Worm (Caenorhabditis elegans): Measurements from ENCODE around the gene C27C12.4.

The C27C12.4 gene

ce11 chrX:14888188-14888587, 34.3 kb downstream of the C27C12.4 start, which contains the start of gene daf-6:
daf-6 (plus strand) TSS chrX:14888488.
- TF ChIP-seq sptf-1 (tag; optimal IDR thresholded peaks at IDR 0.05) (no peak), lin-13 (tag; optimal IDR thresholded peaks at IDR 0.05) (no peak), ces-1 (GFP tag; optimal IDR thresholded peaks at IDR 0.05) (no peak), ceh-83 (GFP tag; optimal IDR thresholded peaks at IDR 0.05) (no peak), M03D4.4 (tag; optimal IDR thresholded peaks at IDR 0.05) (no peak)

- TF ChIP-seq pha-4 (tag; optimal IDR thresholded peaks at IDR 0.05) (no peak), ham-2 (GFP tag; optimal IDR thresholded peaks at IDR 0.05) (no peak), bed-3 (GFP tag; optimal IDR thresholded peaks at IDR 0.05) (no peak), lin-13 (tag; optimal IDR thresholded peaks at IDR 0.05) (no peak), unc-39 (tag; optimal IDR thresholded peaks at IDR 0.05) (no peak)
Observed at ce11 chrX:14894380-14894779, 40.5 kb downstream of the C27C12.4 start.

- TF ChIP-seq sem-2 (GFP tag; optimal IDR thresholded peaks at IDR 0.05): no peak
- no peak for TF ChIP-seq mls-2 (tag; optimal IDR thresholded peaks at IDR 0.05)
- TF ChIP-seq unc-120 (tag; optimal IDR thresholded peaks at IDR 0.05; ENCODE audit: poor library complexity, severe bottlenecking): no peak
- TF ChIP-seq ces-1 (GFP tag; optimal IDR thresholded peaks at IDR 0.05): no peak
- no peak for TF ChIP-seq drap-1 (GFP tag; optimal IDR thresholded peaks at IDR 0.05)
- TF ChIP-seq ztf-11 (tag; optimal IDR thresholded peaks at IDR 0.05): no peak
- TF ChIP-seq ceh-39 (tag; optimal IDR thresholded peaks at IDR 0.05): no peak
- TF ChIP-seq cnd-1 (tag; optimal IDR thresholded peaks at IDR 0.05): no peak
- TF ChIP-seq lsy-2 (tag; optimal IDR thresholded peaks at IDR 0.05): no peak
- no peak for TF ChIP-seq nhr-12 (tag; optimal IDR thresholded peaks at IDR 0.05)
- TF ChIP-seq zip-8 (tag; optimal IDR thresholded peaks at IDR 0.05): no peak
- no peak for TF ChIP-seq elt-3 (tag; optimal IDR thresholded peaks at IDR 0.05)
- TF ChIP-seq unc-39 (tag; optimal IDR thresholded peaks at IDR 0.05): no peak
- TF ChIP-seq bed-3 (GFP tag; optimal IDR thresholded peaks at IDR 0.05): no peak
Observed at ce11 chrX:14894845-14895244, 41.0 kb downstream of the C27C12.4 start, which contains the start of gene nac-1. nac-1 (plus strand) TSS chrX:14895145.

- TF ChIP-seq lin-32 (GFP tag; optimal IDR thresholded peaks at IDR 0.05): no peak
- no peak for TF ChIP-seq flh-1 (GFP tag; optimal IDR thresholded peaks at IDR 0.05)
- no peak for TF ChIP-seq snpc-4 (tag; optimal IDR thresholded peaks at IDR 0.05)
- TF ChIP-seq elt-1 (tag; optimal IDR thresholded peaks at IDR 0.05; ENCODE audit: borderline replicate concordance, insufficient read depth): no peak
- no peak for TF ChIP-seq unc-39 (tag; optimal IDR thresholded peaks at IDR 0.05)
- TF ChIP-seq ces-1 (GFP tag; optimal IDR thresholded peaks at IDR 0.05): no peak
- no peak for TF ChIP-seq cnd-1 (tag; optimal IDR thresholded peaks at IDR 0.05)
- TF ChIP-seq mls-2 (tag; optimal IDR thresholded peaks at IDR 0.05): no peak
- TF ChIP-seq unc-62 (GFP tag; optimal IDR thresholded peaks at IDR 0.05): no peak
- no peak for TF ChIP-seq bed-3 (GFP tag; optimal IDR thresholded peaks at IDR 0.05)
- TF ChIP-seq ceh-83 (GFP tag; optimal IDR thresholded peaks at IDR 0.05): no peak
- no peak for TF ChIP-seq mep-1 (tag; optimal IDR thresholded peaks at IDR 0.05)
Observed at ce11 chrX:14897192-14897591, 43.3 kb downstream of the C27C12.4 start.

ce11 chrX:14898205-14898604, 44.3 kb downstream of the C27C12.4 start, which contains the start of gene lips-8:
lips-8 (plus strand) TSS chrX:14898505.
- TF ChIP-seq elt-1 (tag; optimal IDR thresholded peaks at IDR 0.05; ENCODE audit: borderline replicate concordance, insufficient read depth): no peak
- TF ChIP-seq blmp-1 (tag; optimal IDR thresholded peaks at IDR 0.05): no peak
- TF ChIP-seq nhr-2 (tag; optimal IDR thresholded peaks at IDR 0.05): no peak
- TF ChIP-seq nhr-12 (tag; optimal IDR thresholded peaks at IDR 0.05): no peak
- TF ChIP-seq ztf-11 (tag; optimal IDR thresholded peaks at IDR 0.05): no peak
- TF ChIP-seq unc-39 (tag; optimal IDR thresholded peaks at IDR 0.05): no peak
- no peak for TF ChIP-seq mep-1 (tag; optimal IDR thresholded peaks at IDR 0.05)
- TF ChIP-seq sem-2 (GFP tag; optimal IDR thresholded peaks at IDR 0.05): no peak
- TF ChIP-seq tbx-8 (GFP tag; optimal IDR thresholded peaks at IDR 0.05): no peak
- TF ChIP-seq pha-4 (tag; optimal IDR thresholded peaks at IDR 0.05): no peak
- no peak for TF ChIP-seq cnd-1 (tag; optimal IDR thresholded peaks at IDR 0.05)
- no peak for TF ChIP-seq nhr-237 (tag; optimal IDR thresholded peaks at IDR 0.05)

- peak; percentile 59 for TF ChIP-seq elt-3 (tag; optimal IDR thresholded peaks at IDR 0.05)
- TF ChIP-seq M03D4.4 (tag; optimal IDR thresholded peaks at IDR 0.05): no peak
- TF ChIP-seq mab-5 (tag; optimal IDR thresholded peaks at IDR 0.05): no peak
- no peak for TF ChIP-seq pha-4 (tag; optimal IDR thresholded peaks at IDR 0.05)
Observed at ce11 chrX:14900487-14900886, 46.6 kb downstream of the C27C12.4 start.
